Fruit fly (Drosophila melanogaster) whole organism, embryonic: ENCODE data around the gene CG15170.

Experiments
- Atf6 ChIP-seq: fragments of 200-800 bp; sonication (Bioruptor generic); IDR thresholded peaks from 2 replicates; pipeline ENCODE4 v1.3.6; 2022; ENCODE audit warnings: missing biosample characterization, missing genetic modification characterization
- Bgb ChIP-seq: fragments of 200-800 bp; sonication (Bioruptor generic); IDR thresholded peaks from 2 replicates; pipeline ENCODE4 v1.3.6; 2022; ENCODE audit warnings: missing biosample characterization, missing genetic modification characterization; ENCODE audit not compliant: partially characterized antibody
- CG10565 ChIP-seq: fragments of 200-800 bp; sonication (Bioruptor generic); optimal IDR thresholded peaks from 3 replicates; lab custom pipeline; 2016; ENCODE audit warnings: missing biosample characterization, mild to moderate bottlenecking, missing genetic modification characterization
- CG12769 ChIP-seq: fragments of 200-800 bp; sonication (Bioruptor generic); optimal IDR thresholded peaks from 2 replicates; lab custom pipeline; 2019; ENCODE audit warnings: missing biosample characterization, mild to moderate bottlenecking, missing genetic modification characterization, moderate library complexity
- CG13296 ChIP-seq: fragments of 200-800 bp; sonication (Bioruptor generic); optimal IDR thresholded peaks from 3 replicates; lab custom pipeline; 2018; ENCODE audit warnings: missing biosample characterization, mild to moderate bottlenecking, missing genetic modification characterization
- CG14965 ChIP-seq: fragments of 200-800 bp; sonication (Bioruptor generic); optimal IDR thresholded peaks from 2 replicates; lab custom pipeline; 2016; ENCODE audit warnings: missing biosample characterization, missing genetic modification characterization, borderline replicate concordance
- CG16813 ChIP-seq: fragments of 200-800 bp; sonication (Bioruptor generic); IDR thresholded peaks from 3 replicates; pipeline ENCODE4 v1.3.6; 2022; ENCODE audit warnings: missing biosample characterization, missing genetic modification characterization; ENCODE audit not compliant: partially characterized antibody
- CG17802 ChIP-seq: fragments of 200-800 bp; sonication (Bioruptor generic); optimal IDR thresholded peaks from 2 replicates; lab custom pipeline; 2018; ENCODE audit warnings: missing biosample characterization, mild to moderate bottlenecking, missing genetic modification characterization, moderate library complexity
- CG1832 ChIP-seq: fragments of 200-800 bp; sonication (Bioruptor generic); optimal IDR thresholded peaks from 2 replicates; lab custom pipeline; 2017; ENCODE audit warnings: missing biosample characterization, mild to moderate bottlenecking, missing genetic modification characterization, inconsistent platforms
- CG2712 ChIP-seq: fragments of 200-800 bp; optimal IDR thresholded peaks from 3 replicates; lab custom pipeline; 2019; ENCODE audit warnings: missing biosample characterization, mild to moderate bottlenecking, missing genetic modification characterization, moderate library complexity
- CG2889 ChIP-seq: fragments of 200-800 bp; sonication (Bioruptor generic); IDR thresholded peaks from 3 replicates; pipeline ENCODE4 v1.3.6; 2022; ENCODE audit warnings: missing biosample characterization, missing genetic modification characterization
- CG31224 ChIP-seq: fragments of 200-800 bp; sonication (Bioruptor generic); IDR thresholded peaks from 2 replicates; pipeline ENCODE4 v1.3.6; 2022; ENCODE audit warnings: missing biosample characterization, missing genetic modification characterization
- CG3838 ChIP-seq: fragments of 200-800 bp; sonication (Bioruptor generic); optimal IDR thresholded peaks from 3 replicates; lab custom pipeline; 2016; ENCODE audit warnings: missing biosample characterization, missing genetic modification characterization
- CG42726 ChIP-seq: fragments of 200-800 bp; sonication (Bioruptor generic); IDR thresholded peaks from 2 replicates; pipeline ENCODE4 v1.3.6; 2022; ENCODE audit warnings: missing biosample characterization, missing genetic modification characterization; ENCODE audit not compliant: partially characterized antibody
- CG43689 ChIP-seq: fragments of 200-800 bp; sonication (Bioruptor generic); IDR thresholded peaks from 2 replicates; pipeline ENCODE4 v1.3.6; 2022; ENCODE audit warnings: missing biosample characterization, missing genetic modification characterization
- CG4707 ChIP-seq: fragments of 200-800 bp; sonication (Bioruptor generic); optimal IDR thresholded peaks from 2 replicates; lab custom pipeline; 2018; ENCODE audit warnings: missing biosample characterization, mild to moderate bottlenecking, missing genetic modification characterization, moderate library complexity
- CG5180 ChIP-seq: fragments of 200-800 bp; sonication (Bioruptor generic); optimal IDR thresholded peaks from 3 replicates; lab custom pipeline; 2017; ENCODE audit warnings: missing biosample characterization, missing genetic modification characterization, mild to moderate bottlenecking, moderate library complexity, missing genetic modification reagents
- CG6175 ChIP-seq: fragments of 200-800 bp; sonication (Bioruptor generic); IDR thresholded peaks from 3 replicates; pipeline ENCODE4 v1.3.6; 2022; ENCODE audit warnings: missing biosample characterization, missing genetic modification characterization
- CG7987 ChIP-seq: fragments of 200-800 bp; sonication (Bioruptor generic); optimal IDR thresholded peaks from 2 replicates; lab custom pipeline; 2018; ENCODE audit warnings: missing biosample characterization, mild to moderate bottlenecking, missing genetic modification characterization, moderate library complexity
- D19B ChIP-seq: fragments of 200-800 bp; sonication (Bioruptor generic); optimal IDR thresholded peaks from 2 replicates; lab custom pipeline; 2017; ENCODE audit warnings: missing biosample characterization, mild to moderate bottlenecking, missing genetic modification characterization
- Deaf1 ChIP-seq: fragments of 200-800 bp; optimal IDR thresholded peaks from 3 replicates; lab custom pipeline; 2019; ENCODE audit warnings: missing biosample characterization, mild to moderate bottlenecking, missing genetic modification characterization, moderate library complexity
- Dref ChIP-seq: fragments of 200-800 bp; sonication (Bioruptor generic); IDR thresholded peaks from 2 replicates; pipeline ENCODE4 v1.3.6; 2022; ENCODE audit warnings: missing biosample characterization, missing genetic modification characterization
- HLH4C ChIP-seq: fragments of 200-800 bp; sonication (Bioruptor generic); IDR thresholded peaks from 3 replicates; pipeline ENCODE4 v1.3.6; 2022; ENCODE audit warnings: missing biosample characterization, missing genetic modification characterization; ENCODE audit not compliant: partially characterized antibody
- Hr3 ChIP-seq: fragments of 200-800 bp; sonication (Bioruptor generic); optimal IDR thresholded peaks from 3 replicates; lab custom pipeline; 2016; ENCODE audit warnings: missing biosample characterization, missing genetic modification characterization
- Lhr ChIP-seq: fragments of 200-800 bp; sonication (Bioruptor generic); optimal IDR thresholded peaks from 3 replicates; lab custom pipeline; 2017; ENCODE audit warnings: mild to moderate bottlenecking, missing biosample characterization, missing genetic modification reagents, missing genetic modification characterization
- MTF-1 ChIP-seq: fragments of 200-800 bp; sonication (Bioruptor generic); optimal IDR thresholded peaks from 2 replicates; lab custom pipeline; 2018; ENCODE audit warnings: missing biosample characterization, mild to moderate bottlenecking, missing genetic modification characterization, borderline replicate concordance
- Mad ChIP-seq: fragments of 200-800 bp; sonication (Bioruptor generic); optimal IDR thresholded peaks from 2 replicates; lab custom pipeline; 2016; ENCODE audit warnings: missing biosample characterization, missing genetic modification characterization
- PHDP ChIP-seq: fragments of 200-800 bp; sonication (Bioruptor generic); optimal IDR thresholded peaks from 3 replicates; lab custom pipeline; 2018; ENCODE audit warnings: missing biosample characterization, mild to moderate bottlenecking, missing genetic modification characterization, moderate library complexity
- Scr ChIP-seq: fragments of 200-800 bp; sonication (Bioruptor generic); IDR thresholded peaks from 2 replicates; pipeline ENCODE4 v1.3.6; 2022; ENCODE audit warnings: missing biosample characterization, missing genetic modification characterization; ENCODE audit not compliant: partially characterized antibody
- abd-A ChIP-seq: fragments of 200-800 bp; sonication (Bioruptor generic); optimal IDR thresholded peaks from 3 replicates; lab custom pipeline; 2019; ENCODE audit warnings: missing biosample characterization, mild to moderate bottlenecking, missing genetic modification characterization, moderate library complexity
- aop ChIP-seq: fragments of 200-800 bp; sonication (Bioruptor generic); IDR thresholded peaks from 2 replicates; pipeline ENCODE4 v1.3.6; 2022; ENCODE audit warnings: missing biosample characterization, missing genetic modification characterization
- caup ChIP-seq: fragments of 200-800 bp; sonication (Bioruptor generic); optimal IDR thresholded peaks from 3 replicates; lab custom pipeline; 2017; ENCODE audit warnings: missing biosample characterization, mild to moderate bottlenecking, missing genetic modification characterization, moderate library complexity; ENCODE audit not compliant: severe bottlenecking
- croc ChIP-seq: fragments of 200-800 bp; sonication (Bioruptor generic); conservative IDR thresholded peaks from 3 replicates; pipeline ENCODE4 v1.3.6; 2022; ENCODE audit warnings: missing biosample characterization, missing genetic modification characterization
- crol ChIP-seq: fragments of 200-800 bp; sonication (Bioruptor generic); IDR thresholded peaks from 2 replicates; pipeline ENCODE4 v1.3.6; 2022; ENCODE audit warnings: missing biosample characterization, missing genetic modification characterization
- cwo ChIP-seq: fragments of 200-800 bp; sonication (Bioruptor generic); optimal IDR thresholded peaks from 3 replicates; lab custom pipeline; 2017; ENCODE audit warnings: missing biosample characterization, missing genetic modification characterization, mild to moderate bottlenecking, moderate library complexity, missing genetic modification reagents
- disco-r ChIP-seq: fragments of 200-800 bp; sonication (Bioruptor generic); optimal IDR thresholded peaks from 2 replicates; lab custom pipeline; 2016; ENCODE audit warnings: missing biosample characterization, missing genetic modification characterization
- esg ChIP-seq: fragments of 200-800 bp; sonication (Bioruptor generic); conservative IDR thresholded peaks from 2 replicates; pipeline ENCODE4 v1.3.6; 2022; ENCODE audit warnings: missing biosample characterization, missing genetic modification characterization
- eyg ChIP-seq: fragments of 200-800 bp; sonication (Bioruptor generic); optimal IDR thresholded peaks from 3 replicates; lab custom pipeline; 2016; ENCODE audit warnings: missing biosample characterization, missing genetic modification characterization
- gcm2 ChIP-seq: fragments of 200-800 bp; sonication (Bioruptor generic); optimal IDR thresholded peaks from 2 replicates; lab custom pipeline; 2016; ENCODE audit warnings: missing biosample characterization, missing genetic modification characterization
- hth ChIP-seq: fragments of >200 bp; optimal IDR thresholded peaks from 2 replicates; lab custom pipeline; 2017; ENCODE audit warnings: inconsistent platforms
- ken ChIP-seq: fragments of 200-800 bp; sonication (Bioruptor generic); IDR thresholded peaks from 3 replicates; pipeline ENCODE4 v1.3.6; 2022; ENCODE audit warnings: missing biosample characterization, missing genetic modification characterization
- nerfin-1 ChIP-seq: fragments of 200-800 bp; sonication (Bioruptor generic); optimal IDR thresholded peaks from 3 replicates; lab custom pipeline; 2019; ENCODE audit warnings: missing biosample characterization, mild to moderate bottlenecking, missing genetic modification characterization, moderate library complexity
- org-1 ChIP-seq: fragments of 200-800 bp; sonication (Bioruptor generic); optimal IDR thresholded peaks from 2 replicates; lab custom pipeline; 2017; ENCODE audit warnings: missing biosample characterization, missing genetic modification characterization
- pfk ChIP-seq: fragments of 200-800 bp; sonication (Bioruptor generic); optimal IDR thresholded peaks from 2 replicates; lab custom pipeline; 2018; ENCODE audit warnings: missing biosample characterization, mild to moderate bottlenecking, missing genetic modification characterization, moderate library complexity
- pita ChIP-seq: fragments of 200-800 bp; sonication (Bioruptor generic); optimal IDR thresholded peaks from 2 replicates; lab custom pipeline; 2017; ENCODE audit warnings: missing biosample characterization, mild to moderate bottlenecking, missing genetic modification characterization
- stc ChIP-seq: fragments of 200-800 bp; sonication (Bioruptor generic); IDR thresholded peaks from 2 replicates; pipeline ENCODE4 v1.3.6; 2022; ENCODE audit warnings: missing biosample characterization, missing genetic modification characterization
- tll ChIP-seq, 2 experiments: fragments of 200-800 bp in 1 of 2; fragments of >200 bp in 1 of 2; sonication (Bioruptor generic) in 1 of 2; optimal IDR thresholded peaks; 2 replicates each; lab custom pipeline; 2017 to 2019; ENCODE audit warnings: missing biosample characterization in 2 of 2, missing genetic modification characterization in 2 of 2, mild to moderate bottlenecking in 1 of 2, moderate library complexity in 1 of 2
- unc-4 ChIP-seq: fragments of 200-800 bp; sonication (Bioruptor generic); IDR thresholded peaks from 2 replicates; pipeline ENCODE4 v1.3.6; 2022; ENCODE audit warnings: missing biosample characterization, missing genetic modification characterization; ENCODE audit not compliant: partially characterized antibody
- zen2 ChIP-seq: fragments of 200-800 bp; sonication (Bioruptor generic); IDR thresholded peaks from 3 replicates; pipeline ENCODE4 v1.3.6; 2022; ENCODE audit warnings: missing biosample characterization, missing genetic modification characterization; ENCODE audit not compliant: partially characterized antibody

The CG15170 gene

dm6 chr2L:18947515-18947998 is 42.5 kb downstream of the CG15170 start (continued):
- TF ChIP-seq Mad (GFP tag; lab: Kevin White, UChicago): no peak
- peak; percentile 97 for TF ChIP-seq abd-A (tag; lab: Kevin White, UChicago)
- no peak for TF ChIP-seq PHDP
- TF ChIP-seq CG1832 (GFP tag; lab: Kevin White, UChicago): peak; percentile 95
- no peak for TF ChIP-seq CG10565 (GFP tag; lab: Kevin White, UChicago)
- no peak for TF ChIP-seq disco-r (GFP tag; lab: Kevin White, UChicago)
- TF ChIP-seq CG4707 (GFP tag; lab: Kevin White, UChicago): no peak
- TF ChIP-seq CG6175: peak; percentile 88
- peak; percentile 92 for TF ChIP-seq CG3838 (GFP tag; lab: Kevin White, UChicago)
- peak; percentile 39 for TF ChIP-seq CG12769
- TF ChIP-seq aop (GFP tag; lab: Robert Waterston, UW): no peak
- TF ChIP-seq CG13296: no peak
- TF ChIP-seq cwo: no peak
- TF ChIP-seq CG31224 (GFP tag; lab: Robert Waterston, UW): peak; percentile 97
- no peak for TF ChIP-seq MTF-1 (GFP tag; lab: Kevin White, UChicago)
- TF ChIP-seq tll (GFP tag; optimal IDR thresholded peaks at IDR 0.05; lab: Kevin White, UChicago): peak in 1 of 2 experiments; percentile 22
- TF ChIP-seq ken (GFP tag; lab: Robert Waterston, UW): no peak
- no peak for TF ChIP-seq Hr3 (GFP tag; lab: Kevin White, UChicago)
- TF ChIP-seq CG2889 (GFP tag; lab: Robert Waterston, UW): no peak
- peak; percentile 37 for TF ChIP-seq Scr
- 0 out of 2 replicates have a peak, but pooled peaks have one; percentile 22 for TF ChIP-seq unc-4 (GFP tag; lab: Robert Waterston, UW)
- peak; percentile 95 for TF ChIP-seq pfk (GFP tag; lab: Kevin White, UChicago)
- TF ChIP-seq Atf6: no peak
- TF ChIP-seq hth: no peak
- peak; percentile 27; the same call in 1 of the 3 replicates for TF ChIP-seq zen2 (GFP tag; lab: Robert Waterston, UW)
- TF ChIP-seq CG14965: no peak
- peak; percentile 97 for TF ChIP-seq CG5180 (GFP tag; lab: Kevin White, UChicago)
- TF ChIP-seq caup: no peak
- no peak for TF ChIP-seq CG7987
- no peak for TF ChIP-seq croc (GFP tag; lab: Robert Waterston, UW)
- no peak for TF ChIP-seq CG17802 (tag; lab: Kevin White, UChicago)
- no peak for TF ChIP-seq gcm2
- peak; percentile 78 for TF ChIP-seq nerfin-1
- TF ChIP-seq stc: no peak
- TF ChIP-seq CG43689 (GFP tag; lab: Robert Waterston, UW): no peak
- no peak for TF ChIP-seq CG42726 (GFP tag; lab: Robert Waterston, UW)
- 0 out of 2 replicates have a peak, but pooled peaks have one; percentile 18 for TF ChIP-seq Bgb (GFP tag; lab: Robert Waterston, UW)
- TF ChIP-seq HLH4C (GFP tag; lab: Robert Waterston, UW): 0 out of 3 replicates have a peak, but pooled peaks have one; percentile 46
- no peak for TF ChIP-seq esg
- peak; percentile 38; the same call in 1 of the 3 replicates for TF ChIP-seq CG16813
- 0 out of 2 replicates have a peak, but pooled peaks have one; percentile 47 for TF ChIP-seq crol (GFP tag; lab: Robert Waterston, UW)
- TF ChIP-seq org-1 (GFP tag; lab: Kevin White, UChicago): no peak
- no peak for TF ChIP-seq CG2712 (tag; lab: Kevin White, UChicago)
- peak; percentile 65 for TF ChIP-seq Lhr
- no peak for TF ChIP-seq eyg (GFP tag; lab: Kevin White, UChicago)
- no peak for TF ChIP-seq pita (GFP tag; lab: Kevin White, UChicago)
- TF ChIP-seq D19B (GFP tag; lab: Kevin White, UChicago): no peak
- 0 out of 2 replicates have a peak, but pooled peaks have one; percentile 23 for TF ChIP-seq Dref (GFP tag; lab: Robert Waterston, UW)
- TF ChIP-seq Deaf1: peak; percentile 33
